Worm (Caenorhabditis elegans): ENCODE data around the gene ttr-46.

- TF ChIP-seq klf-2 (GFP tag; conservative IDR thresholded peaks at IDR 0.05) (no peak), med-1 (GFP tag; optimal IDR thresholded peaks at IDR 0.05; ENCODE audit: insufficient read depth) (no peak), tab-1 (GFP tag; IDR thresholded peaks at IDR 0.05) (no peak), flt-1 (GFP tag; IDR thresholded peaks at IDR 0.05) (no peak), cog-1 (tag; optimal IDR thresholded peaks at IDR 0.05) (no peak), T22C8.4 (GFP tag; IDR thresholded peaks at IDR 0.05) (no peak), ztf-29 (GFP tag; IDR thresholded peaks at IDR 0.05) (no peak), ztf-23 (GFP tag; IDR thresholded peaks at IDR 0.05) (no peak)
Measured at ce11 chrV:9960376-9960775, 9.3 kb downstream of the ttr-46 start, which contains the start of gene T07C12.10.
